In genomic region chr3R:5089514-5090259, dm6 we compare ENCODE assay signal across 2 fruit fly cellular contexts.
TF ChIP-seq lines count a peak whose summit lies in the region.

No protein-coding gene starts in this region.

TF ChIP-seq in whole organism, embryonic, 481 proteins besides CTCF, POLR2A, EP300 and RAD21 (continued from another document):
- TF ChIP-seq CG11696 (GFP tag; IDR thresholded peaks at IDR 0.05; lab: Robert Waterston, UW) (no peak), Oli (tag; optimal IDR thresholded peaks at IDR 0.05; lab: Kevin White, UChicago) (no peak), CG18764 (GFP tag; optimal IDR thresholded peaks at IDR 0.05; lab: Kevin White, UChicago) (no peak), grau (tag; optimal IDR thresholded peaks at IDR 0.05; lab: Kevin White, UChicago) (peak; percentile 68), ttk (GFP tag; IDR thresholded peaks at IDR 0.05; lab: Robert Waterston, UW) (no peak), YL-1 (GFP tag; optimal IDR thresholded peaks at IDR 0.05; lab: Kevin White, UChicago) (no peak), Med (GFP tag; lab: Kevin White, UChicago) (peak; percentile 15), fd102C (GFP tag; optimal IDR thresholded peaks at IDR 0.05; lab: Kevin White, UChicago) (no peak), bsh (GFP tag; optimal IDR thresholded peaks at IDR 0.05; lab: Kevin White, UChicago) (peak in 1 of 2 experiments; percentile 79), crol (GFP tag; IDR thresholded peaks at IDR 0.05; lab: Robert Waterston, UW) (peak; percentile 10; the same call in 1 of the 2 replicates)

TF ChIP-seq in whole organism, prepupa, 60 proteins besides CTCF, POLR2A, EP300 and RAD21 (continued from another document):
- TF ChIP-seq salr (GFP tag; optimal IDR thresholded peaks at IDR 0.05; lab: Kevin White, UChicago) (peak; percentile 76 to 83), Hr39 (GFP tag; optimal IDR thresholded peaks at IDR 0.05; lab: Kevin White, UChicago) (peak; percentile 32), fkh (GFP tag; optimal IDR thresholded peaks at IDR 0.05; lab: Kevin White, UChicago) (no peak), fd59A (GFP tag; optimal IDR thresholded peaks at IDR 0.05; lab: Kevin White, UChicago) (peak; percentile 88), CG6808 (GFP tag; optimal IDR thresholded peaks at IDR 0.05; lab: Kevin White, UChicago) (peak; percentile 84), Blimp-1 (GFP tag; optimal IDR thresholded peaks at IDR 0.05; lab: Kevin White, UChicago) (peak; percentile 91), dsx (GFP tag; optimal IDR thresholded peaks at IDR 0.05; lab: Kevin White, UChicago; ENCODE audit: poor library complexity, severe bottlenecking) (peak; percentile 74), CG3919 (GFP tag; optimal IDR thresholded peaks at IDR 0.05; lab: Kevin White, UChicago) (peak; percentile 80), Ets96B (tag; optimal IDR thresholded peaks at IDR 0.05; lab: Kevin White, UChicago) (peak; percentile 87), eg (GFP tag; IDR thresholded peaks at IDR 0.05; lab: Robert Waterston, UW) (no peak), Hr4 (GFP tag; optimal IDR thresholded peaks at IDR 0.05; lab: Kevin White, UChicago) (peak; percentile 24), CG6854 (GFP tag; optimal IDR thresholded peaks at IDR 0.05; lab: Kevin White, UChicago) (no peak), Sox14 (GFP tag; optimal IDR thresholded peaks at IDR 0.05; lab: Kevin White, UChicago) (peak; percentile 67), pdm3 (GFP tag; optimal IDR thresholded peaks at IDR 0.05; lab: Kevin White, UChicago) (peak; percentile 64), spab (GFP tag; optimal IDR thresholded peaks at IDR 0.05; lab: Kevin White, UChicago) (peak; percentile 88), achi (GFP tag; optimal IDR thresholded peaks at IDR 0.05; lab: Kevin White, UChicago) (peak; percentile 74), CG3032 (tag; optimal IDR thresholded peaks at IDR 0.05; lab: Kevin White, UChicago) (peak; percentile 87), topi (GFP tag; optimal IDR thresholded peaks at IDR 0.05; lab: Kevin White, UChicago) (peak; percentile 54), CG10631 (GFP tag; optimal IDR thresholded peaks at IDR 0.05; lab: Kevin White, UChicago) (peak; percentile 84), vri (GFP tag; optimal IDR thresholded peaks at IDR 0.05; lab: Kevin White, UChicago) (peak; percentile 81), OdsH (GFP tag; optimal IDR thresholded peaks at IDR 0.05; lab: Kevin White, UChicago) (peak; percentile 75), CG34406 (GFP tag; optimal IDR thresholded peaks at IDR 0.05; lab: Kevin White, UChicago) (peak; percentile 57), CG15336 (GFP tag; IDR thresholded peaks at IDR 0.05; lab: Robert Waterston, UW) (peak; percentile 60), CG8632 (GFP tag; optimal IDR thresholded peaks at IDR 0.05; lab: Kevin White, UChicago) (peak; percentile 69), CG6163 (GFP tag; IDR thresholded peaks at IDR 0.05; lab: Robert Waterston, UW) (peak; percentile 53; the same call in 1 of the 3 replicates), acj6 (GFP tag; optimal IDR thresholded peaks at IDR 0.05; lab: Kevin White, UChicago) (peak; percentile 71), CG31627 (GFP tag; optimal IDR thresholded peaks at IDR 0.05; lab: Kevin White, UChicago) (peak; percentile 33), CG11902 (GFP tag; optimal IDR thresholded peaks at IDR 0.05; lab: Kevin White, UChicago) (peak; percentile 27), Ets21C (GFP tag; optimal IDR thresholded peaks at IDR 0.05; lab: Kevin White, UChicago) (peak; percentile 19), Sox15 (GFP tag; optimal IDR thresholded peaks at IDR 0.05; lab: Kevin White, UChicago) (peak; percentile 31), CG8119 (GFP tag; IDR thresholded peaks at IDR 0.05; lab: Robert Waterston, UW) (peak; percentile 59), Lpt (GFP tag; optimal IDR thresholded peaks at IDR 0.05; lab: Kevin White, UChicago) (peak; percentile 23), CG11762 (GFP tag; optimal IDR thresholded peaks at IDR 0.05; lab: Kevin White, UChicago; ENCODE audit: insufficient read depth) (peak; percentile 54), CG6792 (GFP tag; optimal IDR thresholded peaks at IDR 0.05; lab: Kevin White, UChicago) (peak; percentile 62), dac (GFP tag; optimal IDR thresholded peaks at IDR 0.05; lab: Kevin White, UChicago) (peak; percentile 11), Eip75B (GFP tag; optimal IDR thresholded peaks at IDR 0.05; lab: Kevin White, UChicago) (peak; percentile 67)
